Fruit fly (Drosophila melanogaster) whole organism, embryonic: ENCODE data around the gene DZIP1.
A peak's percentile ranks its signal among the peaks of the same experiment; 100 is the strongest.

Experiments
- Atf6 ChIP-seq: fragments of 200-800 bp; sonication (Bioruptor generic); IDR thresholded peaks from 2 replicates; pipeline ENCODE4 v1.3.6; 2022; ENCODE audit warnings: missing biosample characterization, missing genetic modification characterization
- B-H2 ChIP-seq: fragments of 200-800 bp; sonication (Bioruptor generic); optimal IDR thresholded peaks from 2 replicates; lab custom pipeline; 2018; ENCODE audit warnings: missing biosample characterization, mild to moderate bottlenecking, missing genetic modification characterization
- CG10209 ChIP-seq: fragments of 200-800 bp; sonication (Bioruptor generic); optimal IDR thresholded peaks from 3 replicates; lab custom pipeline; 2017; ENCODE audit warnings: missing biosample characterization, mild to moderate bottlenecking, missing genetic modification characterization, missing genetic modification reagents
- CG10565 ChIP-seq: fragments of 200-800 bp; sonication (Bioruptor generic); optimal IDR thresholded peaks from 3 replicates; lab custom pipeline; 2016; ENCODE audit warnings: missing biosample characterization, mild to moderate bottlenecking, missing genetic modification characterization
- CG11085 ChIP-seq: fragments of 200-800 bp; sonication (Bioruptor generic); IDR thresholded peaks from 2 replicates; pipeline ENCODE4 v1.3.6; 2022; ENCODE audit warnings: missing biosample characterization, missing genetic modification characterization
- CG11695 ChIP-seq: fragments of 200-800 bp; sonication (Bioruptor generic); IDR thresholded peaks from 3 replicates; pipeline ENCODE4 v1.3.6; 2022; ENCODE audit warnings: missing biosample characterization, missing genetic modification characterization
- CG12155 ChIP-seq: fragments of 200-800 bp; sonication (Bioruptor generic); optimal IDR thresholded peaks from 3 replicates; lab custom pipeline; 2016; ENCODE audit warnings: missing biosample characterization, missing genetic modification characterization
- CG12659 ChIP-seq: fragments of 200-800 bp; sonication (Bioruptor generic); optimal IDR thresholded peaks from 3 replicates; lab custom pipeline; 2017; ENCODE audit warnings: mild to moderate bottlenecking, missing biosample characterization, missing genetic modification reagents, missing genetic modification characterization
- CG13287 ChIP-seq: fragments of 200-800 bp; sonication (Bioruptor generic); IDR thresholded peaks from 2 replicates; pipeline ENCODE4 v1.3.6; 2022; ENCODE audit warnings: missing biosample characterization, missing genetic modification characterization; ENCODE audit not compliant: partially characterized antibody
- CG16815 ChIP-seq: fragments of 200-800 bp; sonication (Bioruptor generic); optimal IDR thresholded peaks from 3 replicates; lab custom pipeline; 2017; ENCODE audit warnings: missing biosample characterization, mild to moderate bottlenecking, missing genetic modification characterization
- CG17829 ChIP-seq: fragments of 200-800 bp; optimal IDR thresholded peaks from 2 replicates; lab custom pipeline; 2019; ENCODE audit warnings: missing biosample characterization, mild to moderate bottlenecking, missing genetic modification characterization, moderate library complexity
- CG17912 ChIP-seq: fragments of 200-800 bp; sonication (Bioruptor generic); optimal IDR thresholded peaks from 2 replicates; lab custom pipeline; 2018; ENCODE audit warnings: missing biosample characterization, mild to moderate bottlenecking, missing genetic modification characterization
- CG31388 ChIP-seq: fragments of 200-800 bp; sonication (Bioruptor generic); optimal IDR thresholded peaks from 2 replicates; lab custom pipeline; 2016; ENCODE audit warnings: missing biosample characterization, missing genetic modification characterization
- CG5953 ChIP-seq: fragments of 200-800 bp; sonication (Bioruptor generic); IDR thresholded peaks from 2 replicates; pipeline ENCODE4 v1.3.6; 2022; ENCODE audit warnings: missing biosample characterization, missing genetic modification characterization
- CG6683 ChIP-seq: fragments of 200-800 bp; sonication (Bioruptor generic); optimal IDR thresholded peaks from 2 replicates; lab custom pipeline; 2017; ENCODE audit warnings: missing biosample characterization, mild to moderate bottlenecking, missing genetic modification characterization, missing genetic modification reagents
- CG7928 ChIP-seq: fragments of 200-800 bp; sonication (Bioruptor generic); optimal IDR thresholded peaks from 2 replicates; lab custom pipeline; 2017; ENCODE audit warnings: missing biosample characterization, mild to moderate bottlenecking, missing genetic modification characterization
- CG8765 ChIP-seq: fragments of 200-800 bp; sonication (Bioruptor generic); IDR thresholded peaks from 2 replicates; pipeline ENCODE4 v1.3.6; 2022; ENCODE audit warnings: missing biosample characterization, missing genetic modification characterization
- CG9437 ChIP-seq: fragments of 200-800 bp; sonication (Bioruptor generic); optimal IDR thresholded peaks from 2 replicates; lab custom pipeline; 2018; ENCODE audit warnings: missing biosample characterization, mild to moderate bottlenecking, missing genetic modification characterization
- CG9797 ChIP-seq: fragments of 200-800 bp; sonication (Bioruptor generic); optimal IDR thresholded peaks from 3 replicates; lab custom pipeline; 2018; ENCODE audit warnings: missing biosample characterization, mild to moderate bottlenecking, missing genetic modification characterization
- CkIIα-i1 ChIP-seq: fragments of 200-800 bp; sonication (Bioruptor generic); IDR thresholded peaks from 2 replicates; pipeline ENCODE4 v1.3.6; 2022; ENCODE audit warnings: missing biosample characterization, missing genetic modification characterization
- Dfd ChIP-seq, 2 experiments: fragments of >200 bp; optimal IDR thresholded peaks; 2 replicates each; lab custom pipeline; 2017; ENCODE audit warnings: missing biosample characterization in 2 of 2, missing genetic modification characterization in 2 of 2
- Doc3 ChIP-seq: fragments of 200-800 bp; sonication (Bioruptor generic); IDR thresholded peaks from 3 replicates; pipeline ENCODE4 v1.3.6; 2022; ENCODE audit warnings: missing biosample characterization, missing genetic modification characterization; ENCODE audit not compliant: partially characterized antibody
- Gsc ChIP-seq: fragments of 200-800 bp; sonication (Bioruptor generic); IDR thresholded peaks from 2 replicates; pipeline ENCODE4 v1.3.6; 2022; ENCODE audit warnings: missing biosample characterization, missing genetic modification characterization
- MTF-1 ChIP-seq: fragments of 200-800 bp; sonication (Bioruptor generic); optimal IDR thresholded peaks from 2 replicates; lab custom pipeline; 2018; ENCODE audit warnings: missing biosample characterization, mild to moderate bottlenecking, missing genetic modification characterization, borderline replicate concordance
- Rfx ChIP-seq: fragments of 200-800 bp; sonication (Bioruptor generic); IDR thresholded peaks from 2 replicates; pipeline ENCODE4 v1.3.6; 2022; ENCODE audit warnings: missing biosample characterization, missing genetic modification characterization
- Tbp ChIP-seq: fragments of >200 bp; optimal IDR thresholded peaks from 2 replicates; lab custom pipeline; 2018; ENCODE audit warnings: missing biosample characterization, missing genetic modification characterization
- Usf ChIP-seq: fragments of 200-800 bp; sonication (Bioruptor generic); optimal IDR thresholded peaks from 2 replicates; lab custom pipeline; 2017; ENCODE audit warnings: missing genotype, missing biosample characterization, missing genetic modification characterization
- cas ChIP-seq: fragments of 200-800 bp; sonication (Bioruptor generic); IDR thresholded peaks from 2 replicates; pipeline ENCODE4 v1.3.6; 2022; ENCODE audit warnings: missing biosample characterization, missing genetic modification characterization
- caup ChIP-seq: fragments of 200-800 bp; sonication (Bioruptor generic); optimal IDR thresholded peaks from 3 replicates; lab custom pipeline; 2017; ENCODE audit warnings: missing biosample characterization, mild to moderate bottlenecking, missing genetic modification characterization, moderate library complexity; ENCODE audit not compliant: severe bottlenecking
- chn ChIP-seq: fragments of 200-800 bp; sonication (Bioruptor generic); optimal IDR thresholded peaks from 2 replicates; lab custom pipeline; 2016; ENCODE audit warnings: missing biosample characterization, missing genetic modification characterization
- ci ChIP-seq: fragments of 200-800 bp; sonication (Bioruptor generic); IDR thresholded peaks from 3 replicates; pipeline ENCODE4 v1.3.6; 2022; ENCODE audit warnings: missing biosample characterization, missing genetic modification characterization
- fd96Cb ChIP-seq: fragments of 200-800 bp; sonication (Bioruptor generic); optimal IDR thresholded peaks from 2 replicates; lab custom pipeline; 2018; ENCODE audit warnings: missing biosample characterization, mild to moderate bottlenecking, missing genetic modification characterization, moderate library complexity
- fru ChIP-seq: fragments of >200 bp; optimal IDR thresholded peaks from 2 replicates; lab custom pipeline; 2017
- gro ChIP-seq: fragments of 200-800 bp; sonication (Bioruptor generic); optimal IDR thresholded peaks from 2 replicates; lab custom pipeline; 2016; ENCODE audit warnings: missing biosample characterization, missing genetic modification characterization
- hth ChIP-seq: fragments of >200 bp; optimal IDR thresholded peaks from 2 replicates; lab custom pipeline; 2017; ENCODE audit warnings: inconsistent platforms
- ind ChIP-seq: fragments of 200-800 bp; sonication (Bioruptor generic); optimal IDR thresholded peaks from 3 replicates; lab custom pipeline; 2016; ENCODE audit warnings: missing biosample characterization, missing genetic modification characterization
- knrl ChIP-seq: fragments of 200-800 bp; sonication (Bioruptor generic); IDR thresholded peaks from 3 replicates; pipeline ENCODE4 v1.3.6; 2022; ENCODE audit warnings: missing biosample characterization, missing genetic modification characterization; ENCODE audit not compliant: partially characterized antibody
- lbe ChIP-seq: fragments of 200-800 bp; sonication (Bioruptor generic); optimal IDR thresholded peaks from 2 replicates; lab custom pipeline; 2016; ENCODE audit warnings: missing biosample characterization, mild to moderate bottlenecking, missing genetic modification characterization
- lov ChIP-seq, 2 experiments: fragments of 200-800 bp in 1 of 2; fragments of >200 bp in 1 of 2; sonication (Bioruptor generic) in 1 of 2; IDR thresholded peaks in 1 of 2; optimal IDR thresholded peaks in 1 of 2; 2 replicates in 1 of 2; 3 replicates in 1 of 2; pipeline versions ENCODE4 v1.3.6 to Lab custom; 2017 to 2022; ENCODE audit warnings: missing biosample characterization in 1 of 2, missing genetic modification characterization in 1 of 2
- pan ChIP-seq, 4 experiments: fragments of >200 bp in 3 of 4; fragments of 200-800 bp in 1 of 4; sonication (Bioruptor generic) in 1 of 4; optimal IDR thresholded peaks in 3 of 4; IDR thresholded peaks in 1 of 4; 2 replicates each; pipeline versions ENCODE4 v1.3.6 to Lab custom; 2017 to 2022; ENCODE audit warnings: missing biosample characterization in 2 of 4, missing genetic modification characterization in 2 of 4, mixed read lengths in 1 of 4
- pho ChIP-seq: fragments of 200-800 bp; sonication (Bioruptor generic); optimal IDR thresholded peaks from 2 replicates; lab custom pipeline; 2016; ENCODE audit warnings: missing biosample characterization, missing genetic modification characterization
- pita ChIP-seq: fragments of 200-800 bp; sonication (Bioruptor generic); optimal IDR thresholded peaks from 2 replicates; lab custom pipeline; 2017; ENCODE audit warnings: missing biosample characterization, mild to moderate bottlenecking, missing genetic modification characterization
- run ChIP-seq: fragments of 200-800 bp; sonication (Bioruptor generic); optimal IDR thresholded peaks from 3 replicates; lab custom pipeline; 2018; ENCODE audit warnings: missing biosample characterization, mild to moderate bottlenecking, missing genetic modification characterization
- shn ChIP-seq: fragments of 200-800 bp; sonication (Bioruptor generic); optimal IDR thresholded peaks from 3 replicates; lab custom pipeline; 2016; ENCODE audit warnings: missing biosample characterization, missing genetic modification characterization
- sob ChIP-seq: fragments of 200-800 bp; sonication (Bioruptor generic); IDR thresholded peaks from 2 replicates; pipeline ENCODE4 v1.3.6; 2022; ENCODE audit warnings: missing biosample characterization, missing genetic modification characterization
- ssp ChIP-seq: fragments of 200-800 bp; sonication (Bioruptor generic); IDR thresholded peaks from 2 replicates; pipeline ENCODE4 v1.3.6; 2022; ENCODE audit warnings: missing biosample characterization, missing genetic modification characterization
- tup ChIP-seq: fragments of 200-800 bp; sonication (Bioruptor generic); optimal IDR thresholded peaks from 2 replicates; lab custom pipeline; 2016; ENCODE audit warnings: missing biosample characterization, mild to moderate bottlenecking, missing genetic modification characterization, moderate library complexity
- tx ChIP-seq: fragments of 200-800 bp; sonication (Bioruptor generic); optimal IDR thresholded peaks from 2 replicates; lab custom pipeline; 2016; ENCODE audit warnings: missing biosample characterization, missing genetic modification characterization
- vfl ChIP-seq: fragments of 200-800 bp; sonication (Bioruptor generic); optimal IDR thresholded peaks from 2 replicates; lab custom pipeline; 2016; ENCODE audit warnings: missing biosample characterization, missing genetic modification characterization
- vvl ChIP-seq: fragments of 200-800 bp; sonication (Bioruptor generic); IDR thresholded peaks from 2 replicates; pipeline ENCODE4 v1.3.6; 2022; ENCODE audit warnings: missing biosample characterization, missing genetic modification characterization

Gene DZIP1

DNA sequence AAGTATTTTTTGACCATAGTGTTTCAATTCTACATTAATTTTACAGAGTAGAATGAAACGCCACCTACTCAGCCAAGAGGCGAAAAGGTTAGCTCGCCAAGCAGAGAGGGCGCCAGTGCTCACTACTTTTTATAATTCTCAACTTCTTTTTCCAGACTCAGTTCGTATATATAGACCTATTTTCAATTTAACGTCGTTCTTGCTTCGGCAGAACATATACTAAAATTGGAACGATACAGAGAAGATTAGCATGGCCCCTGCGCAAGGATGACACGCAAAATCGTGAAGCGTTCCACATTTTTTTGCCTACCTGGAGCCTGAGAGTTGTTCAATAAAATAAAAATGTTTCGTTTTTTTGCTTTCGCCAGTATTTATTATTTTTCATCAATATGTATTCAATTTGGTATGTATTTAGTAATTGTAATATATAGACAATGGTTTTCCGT lies 42.0 kb downstream of the DZIP1 start (continued):
- TF ChIP-seq hth (no peak), ci (GFP tag; lab: Robert Waterston, UW) (peak; percentile 83), MTF-1 (GFP tag; lab: Kevin White, UChicago) (peak; percentile 50), lov (optimal IDR thresholded peaks at IDR 0.05; lab: Kevin White, UChicago) (no peak), lov (GFP tag; IDR thresholded peaks at IDR 0.05; lab: Robert Waterston, UW) (no peak), CG12155 (GFP tag; lab: Kevin White, UChicago) (peak; percentile 55), caup (GFP tag; lab: Kevin White, UChicago) (peak; percentile 59), chn (GFP tag; lab: Kevin White, UChicago) (peak; percentile 55), CG9797 (GFP tag; lab: Kevin White, UChicago) (no peak), fru (no peak), Usf (GFP tag; lab: Kevin White, UChicago) (peak; percentile 4), Dfd (GFP tag; optimal IDR thresholded peaks at IDR 0.05; lab: Kevin White, UChicago) (no peak), ssp (GFP tag; lab: Robert Waterston, UW) (peak; percentile 65), sob (peak; percentile 74), CG9437 (no peak), CG10209 (peak; percentile 55), CkIIα-i1 (GFP tag; lab: Robert Waterston, UW) (no peak), vfl (GFP tag; lab: Kevin White, UChicago) (peak; percentile 21), B-H2 (GFP tag; lab: Kevin White, UChicago) (peak; percentile 76), CG31388 (GFP tag; lab: Kevin White, UChicago) (peak; percentile 32), cas (0 out of 2 replicates have a peak, but pooled peaks have one; percentile 37), pita (GFP tag; lab: Kevin White, UChicago) (peak; percentile 21), run (no peak), tx (GFP tag; lab: Kevin White, UChicago) (peak; percentile 45), CG8765 (GFP tag; lab: Robert Waterston, UW) (peak; percentile 31; the same call in 1 of the 2 replicates), CG17912 (GFP tag; lab: Kevin White, UChicago) (peak; percentile 46), CG11695 (no peak), CG17829 (tag; lab: Kevin White, UChicago) (peak; percentile 70), Rfx (peak; percentile 90; the same call in 1 of the 2 replicates), CG6683 (no peak), pan (optimal IDR thresholded peaks at IDR 0.05; lab: Kevin White, UChicago) (no peak), pan (GFP tag; optimal IDR thresholded peaks at IDR 0.05 in 1 of 2, IDR thresholded peaks at IDR 0.05 in 1 of 2) (peak in 1 of 2 experiments; percentile 72), CG12659 (peak; percentile 54), vvl (GFP tag; lab: Robert Waterston, UW) (peak; percentile 79), CG10565 (no peak), CG11085 (GFP tag; lab: Robert Waterston, UW) (peak; percentile 74), lbe (GFP tag; lab: Kevin White, UChicago) (no peak), tup (GFP tag; lab: Kevin White, UChicago) (no peak), CG7928 (GFP tag; lab: Kevin White, UChicago) (no peak), CG5953 (GFP tag; lab: Robert Waterston, UW) (peak; percentile 48; the same call in 1 of the 2 replicates), ind (GFP tag; lab: Kevin White, UChicago) (peak; percentile 46), Doc3 (GFP tag; lab: Robert Waterston, UW) (no peak), gro (GFP tag; lab: Kevin White, UChicago) (peak; percentile 43), CG13287 (GFP tag; lab: Robert Waterston, UW) (peak; percentile 63), Gsc (GFP tag; lab: Robert Waterston, UW) (no peak), Atf6 (GFP tag; lab: Robert Waterston, UW) (peak; percentile 51; the same call in 1 of the 2 replicates), Tbp (GFP tag; lab: Kevin White, UChicago) (no peak), shn (GFP tag; lab: Kevin White, UChicago) (peak; percentile 69), CG16815 (peak; percentile 45), fd96Cb (no peak), pho (GFP tag; lab: Kevin White, UChicago) (peak; percentile 65), knrl (GFP tag; lab: Robert Waterston, UW) (0 out of 3 replicates have a peak, but pooled peaks have one; percentile 69)
